Worm (Caenorhabditis elegans): ENCODE results near the gene M7.7.

Gene M7.7

ce11 chrIV:11082789-11083235 is 6.8 kb upstream of the M7.7 start (continued):
- TF ChIP-seq lsl-1 (GFP tag; optimal IDR thresholded peaks at IDR 0.05) (no peak), ekl-4 (GFP tag; IDR thresholded peaks at IDR 0.05) (peak; percentile 74), attf-5 (GFP tag; optimal IDR thresholded peaks at IDR 0.05) (peak; percentile 89), T07F8.4 (tag; optimal IDR thresholded peaks at IDR 0.05) (peak; percentile 59), chd-7 (tag; optimal IDR thresholded peaks at IDR 0.05) (peak; percentile 90), attf-6 (GFP tag; IDR thresholded peaks at IDR 0.05) (peak; percentile 13; the same call in 1 of the 2 replicates), dox-1 (GFP tag; IDR thresholded peaks at IDR 0.05) (peak; percentile 83), Y56A3A.18 (GFP tag; IDR thresholded peaks at IDR 0.05) (no peak), B0336.3 (GFP tag; IDR thresholded peaks at IDR 0.05) (peak; percentile 89), ama-1 (optimal IDR thresholded peaks at IDR 0.05) (peak; percentile 24), ama-1 (GFP tag; optimal IDR thresholded peaks at IDR 0.05) (peak in 1 of 2 experiments; percentile 40), D2030.7 (GFP tag; IDR thresholded peaks at IDR 0.05) (no peak), snpc-1.1 (tag; optimal IDR thresholded peaks at IDR 0.05; ENCODE audit: insufficient read depth) (no peak), F37B4.10 (GFP tag; IDR thresholded peaks at IDR 0.05) (no peak), lag-1 (GFP tag; IDR thresholded peaks at IDR 0.05) (no peak), nhr-27 (tag; optimal IDR thresholded peaks at IDR 0.05) (no peak), madf-8 (GFP tag; conservative IDR thresholded peaks at IDR 0.05) (no peak), egl-18 (GFP tag; IDR thresholded peaks at IDR 0.05) (peak; percentile 78; the same call in 1 of the 2 replicates), hrde-1 (tag; optimal IDR thresholded peaks at IDR 0.05; ENCODE audit: borderline replicate concordance) (no peak), lin-40 (tag; optimal IDR thresholded peaks at IDR 0.05) (peak; percentile 93), nhr-90 (tag; optimal IDR thresholded peaks at IDR 0.05) (peak; percentile 74), B0019.2 (GFP tag; conservative IDR thresholded peaks at IDR 0.05) (no peak), dpl-1 (GFP tag; optimal IDR thresholded peaks at IDR 0.05) (no peak), aptf-2 (GFP tag; conservative IDR thresholded peaks at IDR 0.05) (no peak), ets-4 (GFP tag; optimal IDR thresholded peaks at IDR 0.05) (peak; percentile 73), tbp1 (GFP tag; optimal IDR thresholded peaks at IDR 0.05) (peak; percentile 65), lsy-27 (tag; optimal IDR thresholded peaks at IDR 0.05; ENCODE audit: borderline replicate concordance, insufficient read depth) (no peak), Y53F4B.3 (GFP tag; IDR thresholded peaks at IDR 0.05) (no peak), F23B12.7 (tag; optimal IDR thresholded peaks at IDR 0.05; ENCODE audit: insufficient read depth) (peak; percentile 27), B0035.1 (tag; optimal IDR thresholded peaks at IDR 0.05) (peak; percentile 46), die-1 (tag; optimal IDR thresholded peaks at IDR 0.05) (peak; percentile 70), ceh-58 (GFP tag; IDR thresholded peaks at IDR 0.05) (no peak), hlh-12 (tag; optimal IDR thresholded peaks at IDR 0.05) (no peak), ztf-22 (GFP tag; optimal IDR thresholded peaks at IDR 0.05) (peak; percentile 81), aptf-3 (GFP tag; IDR thresholded peaks at IDR 0.05) (no peak), mes-4 (tag; optimal IDR thresholded peaks at IDR 0.05) (no peak), F49E8.2 (tag; optimal IDR thresholded peaks at IDR 0.05; ENCODE audit: insufficient read depth) (no peak), Y67H2A.10 (GFP tag; conservative IDR thresholded peaks at IDR 0.05) (peak; percentile 54; the same call in 1 of the 2 replicates), C06A6.2 (GFP tag; conservative IDR thresholded peaks at IDR 0.05) (peak; percentile 89), ztf-25 (GFP tag; IDR thresholded peaks at IDR 0.05) (0 out of 2 replicates have a peak, but pooled peaks have one; percentile 26), gei-17 (GFP tag; optimal IDR thresholded peaks at IDR 0.05) (peak; percentile 2), lir-1 (GFP tag; conservative IDR thresholded peaks at IDR 0.05) (peak; percentile 97), nhr-179 (tag; optimal IDR thresholded peaks at IDR 0.05) (no peak), rec-8 (tag; optimal IDR thresholded peaks at IDR 0.05) (peak in 1 of 2 experiments; percentile 7), ccch-3 (GFP tag; optimal IDR thresholded peaks at IDR 0.05) (no peak), hsf-1 (GFP tag; IDR thresholded peaks at IDR 0.05) (0 out of 2 replicates have a peak, but pooled peaks have one; percentile 6), madf-3 (GFP tag; IDR thresholded peaks at IDR 0.05) (0 out of 2 replicates have a peak, but pooled peaks have one; percentile 69), madf-10 (tag; optimal IDR thresholded peaks at IDR 0.05) (peak; percentile 84)

Measured in whole organism, young adult.